Worm (Caenorhabditis elegans) whole organism, late embryonic: ENCODE results near the gene tmem-218.

Source experiments
- K09A11.1 ChIP-seq: sonication (generic microtip); optimal IDR thresholded peaks from 2 replicates; lab custom pipeline; 2017; ENCODE audit warnings: antibody characterized with exemption, mild to moderate bottlenecking, missing genetic modification characterization, missing compliant biosample characterization; ENCODE audit not compliant: insufficient read depth
- ama-1 ChIP-seq: fragments of 150-350 bp; optimal IDR thresholded peaks from 2 replicates; lab custom pipeline; 2014
- ceh-14 ChIP-seq: sonication (generic microtip); optimal IDR thresholded peaks from 2 replicates; lab custom pipeline; 2016; ENCODE audit warnings: missing genotype, missing genetic modification characterization, missing compliant biosample characterization
- ceh-45 ChIP-seq: fragments of 200-800 bp; sonication (Bioruptor generic); IDR thresholded peaks from 2 replicates; pipeline ENCODE4 v1.3.6; 2022; ENCODE audit warnings: missing genetic modification reagents, missing genetic modification characterization, missing compliant biosample characterization
- elt-2 ChIP-seq: sonication (generic microtip); optimal IDR thresholded peaks from 2 replicates; lab custom pipeline; 2016; ENCODE audit warnings: missing genetic modification reagents, missing genetic modification characterization, missing compliant biosample characterization
- gmeb-2 ChIP-seq: sonication (generic microtip); optimal IDR thresholded peaks from 2 replicates; lab custom pipeline; 2016; ENCODE audit warnings: missing genetic modification characterization, inconsistent platforms, missing compliant biosample characterization
- lin-11 ChIP-seq: fragments of 200-800 bp; sonication (Bioruptor generic); optimal IDR thresholded peaks from 2 replicates; lab custom pipeline; 2018; ENCODE audit warnings: mild to moderate bottlenecking, missing genetic modification characterization, missing compliant biosample characterization
- nhr-11 ChIP-seq: fragments of 150-350 bp; optimal IDR thresholded peaks from 2 replicates; lab custom pipeline; 2014; ENCODE audit warnings: missing biosample characterization, missing genetic modification characterization
- pag-3 ChIP-seq: sonication (generic microtip); optimal IDR thresholded peaks from 2 replicates; lab custom pipeline; 2016; ENCODE audit warnings: missing compliant biosample characterization, missing genetic modification characterization, borderline replicate concordance
- pqm-1 ChIP-seq: sonication (generic microtip); optimal IDR thresholded peaks from 2 replicates; lab custom pipeline; 2016; ENCODE audit warnings: missing genetic modification characterization, missing compliant biosample characterization
- ttx-3 ChIP-seq: sonication (generic microtip); optimal IDR thresholded peaks from 2 replicates; lab custom pipeline; 2016; ENCODE audit warnings: missing genetic modification reagents, missing genetic modification characterization, missing compliant biosample characterization

DNA sequence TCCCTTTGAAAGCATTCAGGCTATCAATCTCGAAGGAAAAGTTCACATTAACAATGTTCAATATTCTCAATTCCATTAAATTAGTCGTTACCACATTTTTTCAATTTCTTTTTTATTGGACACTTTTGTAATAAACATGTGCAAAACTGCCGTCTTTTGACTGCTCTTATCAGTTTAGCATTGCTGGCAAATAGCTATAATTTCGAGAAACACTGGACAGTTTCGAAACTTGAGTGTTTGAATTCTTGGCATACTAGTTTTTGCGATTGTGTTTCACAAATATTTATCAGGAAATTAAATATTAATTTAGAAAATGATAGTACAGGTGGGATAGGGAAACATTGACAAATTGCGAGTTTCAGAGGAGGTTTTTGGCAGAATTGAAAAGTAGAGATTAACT, 48.1 kb upstream of the tmem-218 start:
- TF ChIP-seq ceh-14 (tag; lab: Kevin White, UChicago) (no peak), ttx-3 (tag; lab: Kevin White, UChicago) (no peak), lin-11 (tag; lab: Kevin White, UChicago) (no peak), elt-2 (peak; percentile 29), K09A11.1 (no peak), pag-3 (tag; lab: Kevin White, UChicago) (no peak), ama-1 (lab: Kevin White, UChicago) (no peak), nhr-11 (tag; lab: Kevin White, UChicago) (no peak), gmeb-2 (tag; lab: Kevin White, UChicago) (no peak), pqm-1 (tag; lab: Kevin White, UChicago) (no peak), ceh-45 (GFP tag; lab: Robert Waterston, UW) (no peak)
